Worm (Caenorhabditis elegans) whole organism, late embryonic: ENCODE results near the gene F59B10.3.

Experiments
- ceh-2 ChIP-seq: sonication (generic microtip); optimal IDR thresholded peaks from 2 replicates; lab custom pipeline; 2016; ENCODE audit warnings: missing genotype, missing genetic modification characterization, missing compliant biosample characterization
- ceh-9 ChIP-seq: sonication (generic microtip); optimal IDR thresholded peaks from 2 replicates; lab custom pipeline; 2016; ENCODE audit warnings: mild to moderate bottlenecking, missing genetic modification characterization, inconsistent platforms, missing compliant biosample characterization
- elt-2 ChIP-seq: sonication (generic microtip); optimal IDR thresholded peaks from 2 replicates; lab custom pipeline; 2016; ENCODE audit warnings: missing genetic modification reagents, missing genetic modification characterization, missing compliant biosample characterization
- hlh-30 ChIP-seq: sonication (generic microtip); optimal IDR thresholded peaks from 2 replicates; lab custom pipeline; 2017; ENCODE audit warnings: antibody characterized with exemption, missing genetic modification characterization, missing compliant biosample characterization; ENCODE audit not compliant: insufficient read depth
- hlh-6 ChIP-seq: sonication (generic microtip); optimal IDR thresholded peaks from 2 replicates; lab custom pipeline; 2016; ENCODE audit warnings: missing genotype, missing genetic modification characterization, missing compliant biosample characterization
- nhr-11 ChIP-seq: fragments of 150-350 bp; optimal IDR thresholded peaks from 2 replicates; lab custom pipeline; 2014; ENCODE audit warnings: missing biosample characterization, missing genetic modification characterization
- pag-3 ChIP-seq: sonication (generic microtip); optimal IDR thresholded peaks from 2 replicates; lab custom pipeline; 2016; ENCODE audit warnings: missing compliant biosample characterization, missing genetic modification characterization, borderline replicate concordance
- sox-2 ChIP-seq: fragments of 200-800 bp; sonication (Bioruptor generic); IDR thresholded peaks from 2 replicates; pipeline ENCODE4 v1.3.6; 2022; ENCODE audit warnings: missing genetic modification reagents, missing genetic modification characterization, missing compliant biosample characterization
- tbx-2 ChIP-seq: sonication (generic microtip); optimal IDR thresholded peaks from 2 replicates; lab custom pipeline; 2016; ENCODE audit warnings: missing genetic modification characterization, missing compliant biosample characterization
- ztf-16 ChIP-seq: sonication (generic microtip); optimal IDR thresholded peaks from 2 replicates; lab custom pipeline; 2017; ENCODE audit warnings: missing genetic modification characterization, missing compliant biosample characterization

ce11 chrII:10557206-10557574 lies 46.8 kb downstream of the F59B10.3 start:
- peak; percentile 43 for TF ChIP-seq hlh-30 (tag; lab: Kevin White, UChicago)
- no peak for TF ChIP-seq ceh-2
- no peak for TF ChIP-seq tbx-2 (tag; lab: Kevin White, UChicago)
- TF ChIP-seq nhr-11 (tag; lab: Kevin White, UChicago) = no peak
- TF ChIP-seq sox-2 (GFP tag; lab: Robert Waterston, UW) = no peak
- TF ChIP-seq ztf-16 = no peak
- no peak for TF ChIP-seq ceh-9 (tag; lab: Kevin White, UChicago)
- TF ChIP-seq elt-2 = no peak
- TF ChIP-seq pag-3 (tag; lab: Kevin White, UChicago) = no peak
- no peak for TF ChIP-seq hlh-6 (tag; lab: Kevin White, UChicago)
